Fruit fly (Drosophila melanogaster): ENCODE results near the gene sgl.

sgl gene

DNA sequence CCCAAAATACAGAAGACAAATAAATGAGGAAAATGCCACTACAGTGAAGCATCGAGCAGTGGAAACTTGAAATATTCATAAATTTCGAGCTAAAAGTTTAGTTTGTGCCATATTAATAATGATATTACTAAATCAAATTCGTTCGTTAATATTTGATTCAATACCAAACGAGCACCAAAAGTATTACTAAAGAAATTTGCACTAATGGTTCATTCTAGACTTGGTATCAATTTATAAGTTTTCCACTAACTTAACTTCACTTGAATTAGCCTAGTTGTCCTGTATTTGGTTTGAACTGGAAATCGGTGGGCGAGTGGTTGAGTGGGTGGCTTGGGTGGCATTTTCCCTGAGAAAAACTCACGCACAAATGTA lies 20.6 kb downstream of the sgl start (continued):
- TF ChIP-seq CG9817 (tag; optimal IDR thresholded peaks at IDR 0.05) (peak; percentile 41), row (GFP tag; IDR thresholded peaks at IDR 0.05) (peak; percentile 39; the same call in 2 of the 3 replicates), odd (GFP tag; optimal IDR thresholded peaks at IDR 0.05) (peak; percentile 29), mam (GFP tag; optimal IDR thresholded peaks at IDR 0.05) (peak; percentile 32), CG4404 (GFP tag; IDR thresholded peaks at IDR 0.05) (no peak), Atf6 (GFP tag; IDR thresholded peaks at IDR 0.05) (peak; percentile 22; the same call in 1 of the 2 replicates), dysf (GFP tag; IDR thresholded peaks at IDR 0.05) (peak; percentile 46; the same call in 1 of the 3 replicates), CG7556 (GFP tag; optimal IDR thresholded peaks at IDR 0.05) (peak; percentile 25), da (GFP tag; optimal IDR thresholded peaks at IDR 0.05) (no peak), bab2 (GFP tag; optimal IDR thresholded peaks at IDR 0.05) (no peak), Sox102F (GFP tag; optimal IDR thresholded peaks at IDR 0.05) (peak; percentile 50), CG9437 (GFP tag; optimal IDR thresholded peaks at IDR 0.05) (peak; percentile 20), CG32767 (GFP tag; IDR thresholded peaks at IDR 0.05) (0 out of 2 replicates have a peak, but pooled peaks have one; percentile 10), CG2712 (tag; optimal IDR thresholded peaks at IDR 0.05) (peak; percentile 9), lilli (GFP tag; optimal IDR thresholded peaks at IDR 0.05) (peak; percentile 16), Oli (tag; optimal IDR thresholded peaks at IDR 0.05) (peak; percentile 27), NC2α (GFP tag; optimal IDR thresholded peaks at IDR 0.05) (no peak), vfl (GFP tag; optimal IDR thresholded peaks at IDR 0.05) (no peak), CG10321 (GFP tag; IDR thresholded peaks at IDR 0.05) (no peak), unpg (GFP tag; optimal IDR thresholded peaks at IDR 0.05) (peak; percentile 34), bsh (GFP tag; optimal IDR thresholded peaks at IDR 0.05) (peak in 1 of 2 experiments; percentile 29), CG11504 (tag; optimal IDR thresholded peaks at IDR 0.05) (peak; percentile 26), CG12769 (tag; optimal IDR thresholded peaks at IDR 0.05) (peak; percentile 31), ab (GFP tag; optimal IDR thresholded peaks at IDR 0.05) (no peak), dpn (GFP tag; optimal IDR thresholded peaks at IDR 0.05) (peak in 1 of 2 experiments; percentile 11), CG17186 (GFP tag; optimal IDR thresholded peaks at IDR 0.05) (no peak), org-1 (GFP tag; optimal IDR thresholded peaks at IDR 0.05) (no peak), Hmr (GFP tag; optimal IDR thresholded peaks at IDR 0.05) (peak; percentile 9), CG2678 (tag; optimal IDR thresholded peaks at IDR 0.05) (peak; percentile 26), CG13296 (GFP tag; optimal IDR thresholded peaks at IDR 0.05) (peak; percentile 10), CG15269 (tag; optimal IDR thresholded peaks at IDR 0.05) (peak; percentile 34), Nf-YC (tag; optimal IDR thresholded peaks at IDR 0.05) (peak; percentile 1), CG5245 (GFP tag; optimal IDR thresholded peaks at IDR 0.05) (no peak), gem (tag; optimal IDR thresholded peaks at IDR 0.05) (peak; percentile 68), ara (GFP tag; IDR thresholded peaks at IDR 0.05) (no peak), CG7839 (tag; optimal IDR thresholded peaks at IDR 0.05) (peak; percentile 6), wor (GFP tag; IDR thresholded peaks at IDR 0.05) (no peak), CG11247 (GFP tag; IDR thresholded peaks at IDR 0.05) (no peak), Med (GFP tag) (peak; percentile 76), HmgD (GFP tag; optimal IDR thresholded peaks at IDR 0.05) (no peak), HmgZ (tag; optimal IDR thresholded peaks at IDR 0.05) (no peak), CG3847 (GFP tag; IDR thresholded peaks at IDR 0.05) (0 out of 2 replicates have a peak, but pooled peaks have one; percentile 18), CG10654 (GFP tag; optimal IDR thresholded peaks at IDR 0.05) (no peak), inv (GFP tag; IDR thresholded peaks at IDR 0.05; ENCODE audit: partially characterized antibody) (no peak), CG4424 (GFP tag; optimal IDR thresholded peaks at IDR 0.05) (no peak), sens (GFP tag) (peak; percentile 59), Max (GFP tag; optimal IDR thresholded peaks at IDR 0.05) (no peak), CG2120 (GFP tag; optimal IDR thresholded peaks at IDR 0.05) (peak; percentile 52), aop (GFP tag; IDR thresholded peaks at IDR 0.05) (no peak), NfI (GFP tag; optimal IDR thresholded peaks at IDR 0.05) (peak; percentile 13), PHDP (tag; optimal IDR thresholded peaks at IDR 0.05) (peak; percentile 21)

All from whole organism, embryonic.